Fruit fly (Drosophila melanogaster): ENCODE results near the gene CG31816.

Gene CG31816

dm6 chr2L:16547652-16548417 is 5.5 kb downstream of the CG31816 start:
- TF ChIP-seq Pif1B (GFP tag; optimal IDR thresholded peaks at IDR 0.05) (no peak), CG8301 (tag; optimal IDR thresholded peaks at IDR 0.05) (peak; percentile 26), Ets98B (GFP tag; IDR thresholded peaks at IDR 0.05) (peak; percentile 9; the same call in 1 of the 2 replicates), CG34367 (tag; optimal IDR thresholded peaks at IDR 0.05) (no peak), CG12605 (GFP tag; IDR thresholded peaks at IDR 0.05) (no peak), Pif1A (GFP tag; optimal IDR thresholded peaks at IDR 0.05) (no peak), CG4496 (GFP tag; IDR thresholded peaks at IDR 0.05) (peak; percentile 53; the same call in 2 of the 3 replicates), CG15710 (tag; optimal IDR thresholded peaks at IDR 0.05) (no peak), gl (tag; optimal IDR thresholded peaks at IDR 0.05) (no peak), fd96Ca (GFP tag; IDR thresholded peaks at IDR 0.05) (0 out of 3 replicates have a peak, but pooled peaks have one; percentile 17), D1 (tag; optimal IDR thresholded peaks at IDR 0.05) (no peak), CG17806 (tag; optimal IDR thresholded peaks at IDR 0.05) (no peak), CG13204 (GFP tag; optimal IDR thresholded peaks at IDR 0.05) (no peak), CG32121 (GFP tag; IDR thresholded peaks at IDR 0.05) (peak; percentile 43; the same call in 1 of the 2 replicates), CG8159 (tag; optimal IDR thresholded peaks at IDR 0.05) (peak; percentile 56), CG14655 (GFP tag; optimal IDR thresholded peaks at IDR 0.05) (peak; percentile 36), rn (GFP tag; IDR thresholded peaks at IDR 0.05) (no peak), Snoo (tag; optimal IDR thresholded peaks at IDR 0.05) (no peak), CG10348 (GFP tag; IDR thresholded peaks at IDR 0.05) (no peak), CG9948 (tag; optimal IDR thresholded peaks at IDR 0.05) (peak; percentile 18)

- TF ChIP-seq CG14655 (GFP tag; optimal IDR thresholded peaks at IDR 0.05) (peak; percentile 36), CG12605 (GFP tag; IDR thresholded peaks at IDR 0.05) (no peak), Pif1A (GFP tag; optimal IDR thresholded peaks at IDR 0.05) (peak; percentile 3), CG8159 (tag; optimal IDR thresholded peaks at IDR 0.05) (peak; percentile 20), gl (tag; optimal IDR thresholded peaks at IDR 0.05) (no peak)
Observed at dm6 chr2L:16548418-16549108, 6.2 kb downstream of the CG31816 start.

- no peak for TF ChIP-seq Pif1A (GFP tag; optimal IDR thresholded peaks at IDR 0.05)
- TF ChIP-seq fd96Ca (GFP tag; IDR thresholded peaks at IDR 0.05): no peak
- no peak for TF ChIP-seq CG10348 (GFP tag; IDR thresholded peaks at IDR 0.05)
- no peak for TF ChIP-seq gl (tag; optimal IDR thresholded peaks at IDR 0.05)
- no peak for TF ChIP-seq CG9948 (tag; optimal IDR thresholded peaks at IDR 0.05)
- TF ChIP-seq rn (GFP tag; IDR thresholded peaks at IDR 0.05): no peak
- no peak for TF ChIP-seq Pif1B (GFP tag; optimal IDR thresholded peaks at IDR 0.05)
- no peak for TF ChIP-seq Snoo (tag; optimal IDR thresholded peaks at IDR 0.05)
- TF ChIP-seq EcR (GFP tag; optimal IDR thresholded peaks at IDR 0.05): no peak
- TF ChIP-seq CG8301 (tag; optimal IDR thresholded peaks at IDR 0.05): no peak
- no peak for TF ChIP-seq CG15710 (tag; optimal IDR thresholded peaks at IDR 0.05)
- TF ChIP-seq CG34367 (tag; optimal IDR thresholded peaks at IDR 0.05): no peak
- no peak for TF ChIP-seq CG14655 (GFP tag; optimal IDR thresholded peaks at IDR 0.05)
- TF ChIP-seq CG17806 (tag; optimal IDR thresholded peaks at IDR 0.05): no peak
- no peak for TF ChIP-seq D1 (tag; optimal IDR thresholded peaks at IDR 0.05)
- TF ChIP-seq CG13204 (GFP tag; optimal IDR thresholded peaks at IDR 0.05): no peak
Observed at dm6 chr2L:16549859-16550258, 7.5 kb downstream of the CG31816 start, which contains the start of gene CG5968. CG5968 (minus strand) TSS chr2L:16549959.

- no peak for TF ChIP-seq EcR (GFP tag; optimal IDR thresholded peaks at IDR 0.05)
- peak; percentile 32 for TF ChIP-seq CG8301 (tag; optimal IDR thresholded peaks at IDR 0.05)
- TF ChIP-seq CG9948 (tag; optimal IDR thresholded peaks at IDR 0.05): peak; percentile 39
- no peak for TF ChIP-seq Pif1B (GFP tag; optimal IDR thresholded peaks at IDR 0.05)
- no peak for TF ChIP-seq D1 (tag; optimal IDR thresholded peaks at IDR 0.05)
- TF ChIP-seq CG10348 (GFP tag; IDR thresholded peaks at IDR 0.05): no peak
- TF ChIP-seq gl (tag; optimal IDR thresholded peaks at IDR 0.05): no peak
- peak; percentile 63 for TF ChIP-seq CG14655 (GFP tag; optimal IDR thresholded peaks at IDR 0.05)
- no peak for TF ChIP-seq CG15710 (tag; optimal IDR thresholded peaks at IDR 0.05)
- no peak for TF ChIP-seq Snoo (tag; optimal IDR thresholded peaks at IDR 0.05)
- no peak for TF ChIP-seq fd96Ca (GFP tag; IDR thresholded peaks at IDR 0.05)
- no peak for TF ChIP-seq CG13204 (GFP tag; optimal IDR thresholded peaks at IDR 0.05)
- TF ChIP-seq CG8159 (tag; optimal IDR thresholded peaks at IDR 0.05): peak; percentile 10
- TF ChIP-seq CG12605 (GFP tag; IDR thresholded peaks at IDR 0.05): no peak
- no peak for TF ChIP-seq CG4496 (GFP tag; IDR thresholded peaks at IDR 0.05)
- no peak for TF ChIP-seq Pif1A (GFP tag; optimal IDR thresholded peaks at IDR 0.05)
- TF ChIP-seq CG17806 (tag; optimal IDR thresholded peaks at IDR 0.05): no peak
- TF ChIP-seq CG34367 (tag; optimal IDR thresholded peaks at IDR 0.05): no peak
- TF ChIP-seq CG32121 (GFP tag; IDR thresholded peaks at IDR 0.05): no peak
- no peak for TF ChIP-seq Ets98B (GFP tag; IDR thresholded peaks at IDR 0.05)
- no peak for TF ChIP-seq rn (GFP tag; IDR thresholded peaks at IDR 0.05)
Observed at dm6 chr2L:16559919-16560318, 17.6 kb downstream of the CG31816 start.

- TF ChIP-seq CG13204 (GFP tag; optimal IDR thresholded peaks at IDR 0.05) (peak; percentile 44), Pif1B (GFP tag; optimal IDR thresholded peaks at IDR 0.05) (peak; percentile 22), CG14655 (GFP tag; optimal IDR thresholded peaks at IDR 0.05) (peak; percentile 19), CG4496 (GFP tag; IDR thresholded peaks at IDR 0.05) (0 out of 3 replicates have a peak, but pooled peaks have one; percentile 45), gl (tag; optimal IDR thresholded peaks at IDR 0.05) (peak; percentile 24), CG34367 (tag; optimal IDR thresholded peaks at IDR 0.05) (peak; percentile 14), Snoo (tag; optimal IDR thresholded peaks at IDR 0.05) (no peak), EcR (GFP tag; optimal IDR thresholded peaks at IDR 0.05) (no peak), CG8159 (tag; optimal IDR thresholded peaks at IDR 0.05) (peak; percentile 29), CG12605 (GFP tag; IDR thresholded peaks at IDR 0.05) (no peak; the same call in 1 of the 2 replicates), Pif1A (GFP tag; optimal IDR thresholded peaks at IDR 0.05) (peak; percentile 26), CG15710 (tag; optimal IDR thresholded peaks at IDR 0.05) (peak; percentile 31)
Observed at dm6 chr2L:16562379-16562778, 20.0 kb downstream of the CG31816 start.
